Worm (Caenorhabditis elegans) whole organism, L2 larva: ENCODE data around the gene ugt-55.
A peak's percentile ranks its signal among the peaks of the same experiment; 100 is the strongest.

ENCODE experiments used
- C34F6.9 ChIP-seq: fragments of 150-350 bp; optimal IDR thresholded peaks from 2 replicates; lab custom pipeline; 2014; ENCODE audit warnings: missing biosample characterization, missing genetic modification characterization
- F13H6.1 ChIP-seq: sonication (generic microtip); optimal IDR thresholded peaks from 2 replicates; lab custom pipeline; 2016; ENCODE audit warnings: missing genetic modification characterization, missing compliant biosample characterization
- R02D3.7 ChIP-seq: fragments of 150-350 bp; optimal IDR thresholded peaks from 2 replicates; lab custom pipeline; 2014; ENCODE audit warnings: missing biosample characterization, missing genetic modification characterization
- Y55F3AM.14 ChIP-seq: fragments of 200-800 bp; sonication (Bioruptor generic); optimal IDR thresholded peaks from 2 replicates; lab custom pipeline; 2018; ENCODE audit warnings: mild to moderate bottlenecking, missing genetic modification characterization, missing compliant biosample characterization
- ZK546.5 ChIP-seq: sonication (generic microtip); optimal IDR thresholded peaks from 2 replicates; lab custom pipeline; 2017; ENCODE audit warnings: missing biosample characterization, missing genetic modification characterization
- alr-1 ChIP-seq: fragments of 150-350 bp; optimal IDR thresholded peaks from 2 replicates; lab custom pipeline; 2014; ENCODE audit warnings: missing biosample characterization, missing genetic modification characterization
- aly-2 ChIP-seq: fragments of 150-350 bp; optimal IDR thresholded peaks from 2 replicates; lab custom pipeline; 2014; ENCODE audit warnings: missing biosample characterization, missing genetic modification characterization
- ama-1 ChIP-seq: fragments of 150-350 bp; optimal IDR thresholded peaks from 2 replicates; lab custom pipeline; 2018; ENCODE audit warnings: inconsistent platforms
- blmp-1 ChIP-seq: sonication (generic microtip); optimal IDR thresholded peaks from 2 replicates; lab custom pipeline; 2017; ENCODE audit warnings: missing genetic modification characterization, mild to moderate bottlenecking, missing compliant biosample characterization, antibody characterized with exemption, moderate library complexity; ENCODE audit not compliant: insufficient read depth
- ceh-16 ChIP-seq: fragments of 150-350 bp; optimal IDR thresholded peaks from 2 replicates; lab custom pipeline; 2014; ENCODE audit warnings: missing biosample characterization, missing genetic modification characterization
- ceh-82 ChIP-seq: fragments of 150-350 bp; optimal IDR thresholded peaks from 2 replicates; lab custom pipeline; 2014; ENCODE audit warnings: missing biosample characterization, missing genetic modification characterization
- crh-2 ChIP-seq: sonication (generic microtip); optimal IDR thresholded peaks from 2 replicates; lab custom pipeline; 2017; ENCODE audit warnings: missing biosample characterization, missing genetic modification characterization
- dmd-4 ChIP-seq: sonication (generic microtip); optimal IDR thresholded peaks from 2 replicates; lab custom pipeline; 2017; ENCODE audit warnings: missing biosample characterization, missing genetic modification characterization
- egl-27 ChIP-seq: sonication (generic microtip); optimal IDR thresholded peaks from 3 replicates; lab custom pipeline; 2017; ENCODE audit warnings: missing biosample characterization, missing genetic modification reagents, missing genetic modification characterization
- elt-1 ChIP-seq: fragments of 150-350 bp; optimal IDR thresholded peaks from 2 replicates; lab custom pipeline; 2014; ENCODE audit warnings: missing biosample characterization, missing genetic modification characterization
- elt-3 ChIP-seq: sonication (generic microtip); optimal IDR thresholded peaks from 2 replicates; lab custom pipeline; 2017; ENCODE audit warnings: missing biosample characterization, missing genetic modification characterization
- fos-1 ChIP-seq: fragments of 150-350 bp; optimal IDR thresholded peaks from 2 replicates; lab custom pipeline; 2014; ENCODE audit warnings: missing biosample characterization, missing genetic modification characterization
- gmeb-1 ChIP-seq: fragments of 150-350 bp; optimal IDR thresholded peaks from 2 replicates; lab custom pipeline; 2014; ENCODE audit warnings: missing biosample characterization, missing genetic modification characterization
- lin-11 ChIP-seq: fragments of 150-350 bp; sonication (generic microtip); optimal IDR thresholded peaks from 2 replicates; lab custom pipeline; 2014; ENCODE audit warnings: missing biosample characterization, missing genetic modification characterization, inconsistent platforms, mixed read lengths
- lin-13 ChIP-seq: fragments of 150-350 bp; optimal IDR thresholded peaks from 2 replicates; lab custom pipeline; 2014; ENCODE audit warnings: missing biosample characterization, missing genetic modification reagents, missing genetic modification characterization
- lin-39 ChIP-seq: fragments of 150-350 bp; optimal IDR thresholded peaks from 2 replicates; lab custom pipeline; 2014; ENCODE audit warnings: missing biosample characterization, missing genetic modification reagents, missing genetic modification characterization
- mab-5 ChIP-seq: fragments of 150-350 bp; optimal IDR thresholded peaks from 2 replicates; lab custom pipeline; 2014; ENCODE audit warnings: missing biosample characterization, missing genetic modification characterization
- mbf-1 ChIP-seq: sonication (generic microtip); optimal IDR thresholded peaks from 2 replicates; lab custom pipeline; 2017; ENCODE audit warnings: missing biosample characterization, missing genetic modification characterization
- mdl-1 ChIP-seq, 2 experiments: fragments of 150-350 bp in 1 of 2; sonication (generic microtip) in 1 of 2; optimal IDR thresholded peaks; 2 replicates each; lab custom pipeline; 2017; ENCODE audit warnings: missing biosample characterization in 2 of 2, missing genetic modification characterization in 2 of 2
- nhr-10 ChIP-seq: sonication (generic microtip); optimal IDR thresholded peaks from 2 replicates; lab custom pipeline; 2017; ENCODE audit warnings: missing biosample characterization, missing genetic modification characterization
- nhr-11 ChIP-seq: fragments of 150-350 bp; optimal IDR thresholded peaks from 2 replicates; lab custom pipeline; 2014; ENCODE audit warnings: missing biosample characterization, missing genetic modification characterization
- nhr-12 ChIP-seq: fragments of 150-350 bp; optimal IDR thresholded peaks from 2 replicates; lab custom pipeline; 2014; ENCODE audit warnings: missing biosample characterization, missing genetic modification characterization
- nhr-21 ChIP-seq: fragments of 150-350 bp; optimal IDR thresholded peaks from 2 replicates; lab custom pipeline; 2014; ENCODE audit warnings: missing biosample characterization, missing genetic modification characterization
- nhr-23 ChIP-seq: fragments of 150-350 bp; optimal IDR thresholded peaks from 2 replicates; lab custom pipeline; 2014; ENCODE audit warnings: missing biosample characterization, missing genetic modification reagents, missing genetic modification characterization
- nhr-237 ChIP-seq: fragments of 150-350 bp; optimal IDR thresholded peaks from 2 replicates; lab custom pipeline; 2014; ENCODE audit warnings: missing biosample characterization, missing genetic modification characterization
- nhr-25 ChIP-seq: fragments of 150-350 bp; sonication (generic microtip); optimal IDR thresholded peaks from 3 replicates; lab custom pipeline; 2014; ENCODE audit warnings: missing biosample characterization, missing genetic modification characterization
- nhr-6 ChIP-seq: fragments of 150-350 bp; optimal IDR thresholded peaks from 2 replicates; lab custom pipeline; 2014; ENCODE audit warnings: missing biosample characterization, missing genetic modification characterization
- nhr-77 ChIP-seq: fragments of 150-350 bp; optimal IDR thresholded peaks from 2 replicates; lab custom pipeline; 2014; ENCODE audit warnings: missing biosample characterization, missing genetic modification characterization
- sem-4 ChIP-seq: fragments of 150-350 bp; optimal IDR thresholded peaks from 2 replicates; lab custom pipeline; 2014; ENCODE audit warnings: missing biosample characterization, missing genetic modification reagents, missing genetic modification characterization
- skn-1 ChIP-seq: sonication (generic microtip); optimal IDR thresholded peaks from 2 replicates; lab custom pipeline; 2017; ENCODE audit warnings: missing biosample characterization, missing genetic modification characterization
- sma-3 ChIP-seq: sonication (generic microtip); optimal IDR thresholded peaks from 2 replicates; lab custom pipeline; 2016; ENCODE audit warnings: missing genetic modification reagents, missing genetic modification characterization, missing compliant biosample characterization
- sma-9 ChIP-seq, 2 experiments: fragments of 150-350 bp in 1 of 2; sonication (generic microtip) in 1 of 2; optimal IDR thresholded peaks; 2 replicates each; lab custom pipeline; 2014 to 2016; ENCODE audit warnings: missing genetic modification characterization in 2 of 2, mild to moderate bottlenecking in 1 of 2, missing biosample characterization in 1 of 2, missing compliant biosample characterization in 1 of 2, missing genetic modification reagents in 1 of 2, moderate library complexity in 1 of 2
- snpc-4 ChIP-seq: fragments of 150-350 bp; optimal IDR thresholded peaks from 2 replicates; lab custom pipeline; 2014; ENCODE audit warnings: missing biosample characterization, missing genetic modification characterization
- unc-39 ChIP-seq: fragments of 150-350 bp; optimal IDR thresholded peaks from 2 replicates; lab custom pipeline; 2014; ENCODE audit warnings: missing biosample characterization, missing genetic modification characterization
- unc-62 ChIP-seq: fragments of 150-350 bp; optimal IDR thresholded peaks from 2 replicates; lab custom pipeline; 2014; ENCODE audit warnings: missing biosample characterization, missing genetic modification reagents, missing genetic modification characterization
- zag-1 ChIP-seq: fragments of 150-350 bp; optimal IDR thresholded peaks from 2 replicates; lab custom pipeline; 2014; ENCODE audit warnings: missing biosample characterization, missing genetic modification characterization
- ztf-1 ChIP-seq: fragments of 200-800 bp; sonication (Bioruptor generic); conservative IDR thresholded peaks from 2 replicates; pipeline ENCODE4 v1.3.6; 2022; ENCODE audit warnings: missing genetic modification characterization, missing compliant biosample characterization
- ztf-11 ChIP-seq: sonication (generic microtip); optimal IDR thresholded peaks from 2 replicates; lab custom pipeline; 2017; ENCODE audit warnings: missing biosample characterization, missing genetic modification characterization
- ztf-4 ChIP-seq: fragments of 150-350 bp; optimal IDR thresholded peaks from 2 replicates; lab custom pipeline; 2014; ENCODE audit warnings: missing biosample characterization, missing genetic modification characterization

The ugt-55 gene

ce11 chrV:12300780-12301460 is 44.4 kb downstream of the ugt-55 start:
- TF ChIP-seq nhr-21 (tag; lab: Kevin White, UChicago) (peak; percentile 15), ama-1 (peak; percentile 15), ceh-16 (no peak), crh-2 (tag; lab: Kevin White, UChicago) (peak; percentile 6), nhr-25 (peak; percentile 69), egl-27 (tag; lab: Kevin White, UChicago) (no peak), sma-3 (peak; percentile 37), lin-13 (GFP tag; lab: Kevin White, UChicago) (no peak), nhr-11 (tag; lab: Kevin White, UChicago) (no peak), lin-11 (tag; lab: Kevin White, UChicago) (no peak), ztf-11 (tag; lab: Kevin White, UChicago) (no peak)
- TF ChIP-seq, all 48 proteins: peak for 5

- TF ChIP-seq crh-2 (tag; lab: Kevin White, UChicago), result peak; percentile 31
- TF ChIP-seq sma-3, result peak; percentile 13
- TF ChIP-seq elt-3 (tag; lab: Kevin White, UChicago), result no peak
- TF ChIP-seq fos-1 (tag; lab: Kevin White, UChicago), result peak; percentile 49
- TF ChIP-seq nhr-77 (tag; lab: Kevin White, UChicago), result no peak
- no peak for TF ChIP-seq nhr-21 (tag; lab: Kevin White, UChicago)
Measured at ce11 chrV:12301985-12302591, 45.6 kb downstream of the ugt-55 start, which contains the start of the genes frm-7 and F55C5.17. Gene frm-7, plus strand, starts transcription at chrV:12302484. Gene F55C5.17, plus strand, starts transcription at chrV:12302541.

ce11 chrV:12303453-12304077 is 47.1 kb downstream of the ugt-55 start:
- peak; percentile 68 for TF ChIP-seq lin-13 (GFP tag; lab: Kevin White, UChicago)
- TF ChIP-seq sma-9 (GFP tag; optimal IDR thresholded peaks at IDR 0.05; lab: Kevin White, UChicago), result peak; percentile 95
- TF ChIP-seq sma-9 (tag; optimal IDR thresholded peaks at IDR 0.05; lab: Kevin White, UChicago), result no peak
- TF ChIP-seq gmeb-1 (tag; lab: Kevin White, UChicago), result peak; percentile 73
- peak; percentile 41 for TF ChIP-seq blmp-1 (tag; lab: Kevin White, UChicago)
- no peak for TF ChIP-seq ZK546.5 (tag; lab: Kevin White, UChicago)
- TF ChIP-seq ztf-1 (GFP tag; lab: Robert Waterston, UW), result 0 out of 2 replicates have a peak, but pooled peaks have one; percentile 87
- no peak for TF ChIP-seq skn-1 (tag; lab: Kevin White, UChicago)
- TF ChIP-seq mab-5, result peak; percentile 66
- TF ChIP-seq aly-2 (tag; lab: Kevin White, UChicago), result no peak
- TF ChIP-seq nhr-6 (tag; lab: Kevin White, UChicago), result no peak
- no peak for TF ChIP-seq nhr-12 (tag; lab: Kevin White, UChicago)
- peak; percentile 81 for TF ChIP-seq ztf-4 (tag; lab: Kevin White, UChicago)
- TF ChIP-seq nhr-10 (tag; lab: Kevin White, UChicago), result peak; percentile 21
- peak; percentile 92 for TF ChIP-seq F13H6.1 (tag; lab: Kevin White, UChicago)
- TF ChIP-seq nhr-77 (tag; lab: Kevin White, UChicago), result no peak
- TF ChIP-seq sem-4, result peak; percentile 87
- TF ChIP-seq alr-1 (tag; lab: Kevin White, UChicago), result no peak
- peak; percentile 85 for TF ChIP-seq ceh-16
- TF ChIP-seq nhr-25, result peak; percentile 74
- TF ChIP-seq elt-1 (tag; lab: Kevin White, UChicago), result no peak
- peak; percentile 87 for TF ChIP-seq sma-3
- TF ChIP-seq unc-39 (tag; lab: Kevin White, UChicago), result peak; percentile 52
- peak; percentile 82 for TF ChIP-seq ceh-82 (tag; lab: Kevin White, UChicago)
- no peak for TF ChIP-seq R02D3.7
- peak; percentile 65 for TF ChIP-seq C34F6.9 (tag; lab: Kevin White, UChicago)
- TF ChIP-seq lin-39 (tag; lab: Kevin White, UChicago), result no peak
- no peak for TF ChIP-seq ama-1
- TF ChIP-seq lin-11 (tag; lab: Kevin White, UChicago), result peak; percentile 76
- TF ChIP-seq crh-2 (tag; lab: Kevin White, UChicago), result peak; percentile 70
- peak; percentile 73 for TF ChIP-seq egl-27 (tag; lab: Kevin White, UChicago)
- TF ChIP-seq dmd-4 (tag; lab: Kevin White, UChicago), result no peak
- peak; percentile 59 for TF ChIP-seq snpc-4 (tag; lab: Kevin White, UChicago)
- TF ChIP-seq Y55F3AM.14 (GFP tag; lab: Kevin White, UChicago), result peak; percentile 96
- TF ChIP-seq fos-1 (tag; lab: Kevin White, UChicago), result peak; percentile 59
- TF ChIP-seq nhr-23 (tag; lab: Kevin White, UChicago), result no peak
- TF ChIP-seq nhr-237 (tag; lab: Kevin White, UChicago), result peak; percentile 57
- TF ChIP-seq ztf-11 (tag; lab: Kevin White, UChicago), result no peak
- TF ChIP-seq nhr-21 (tag; lab: Kevin White, UChicago), result peak; percentile 76
- TF ChIP-seq mbf-1, result peak; percentile 51
- peak; percentile 60 for TF ChIP-seq unc-62 (GFP tag; lab: Kevin White, UChicago)
- peak; percentile 86 for TF ChIP-seq nhr-11 (tag; lab: Kevin White, UChicago)
- peak; percentile 77 for TF ChIP-seq zag-1 (tag; lab: Kevin White, UChicago)
- no peak for TF ChIP-seq elt-3 (tag; lab: Kevin White, UChicago)
- TF ChIP-seq mdl-1 (tag; optimal IDR thresholded peaks at IDR 0.05; lab: Kevin White, UChicago), result peak in 1 of 2 experiments; percentile 29
